Worm (Caenorhabditis elegans) whole organism, young adult: ENCODE measurements around the gene C15H9.4.

Experiments used
- B0019.2 ChIP-seq: fragments of 200-800 bp; sonication (Bioruptor generic); conservative IDR thresholded peaks from 2 replicates; pipeline ENCODE4 v1.3.6; 2022; ENCODE audit warnings: missing genetic modification reagents, missing genetic modification characterization, missing compliant biosample characterization
- F22D6.2 ChIP-seq: sonication (generic microtip); optimal IDR thresholded peaks from 2 replicates; lab custom pipeline; 2016; ENCODE audit warnings: mild to moderate bottlenecking, missing genetic modification characterization, missing compliant biosample characterization
- F39B2.1 ChIP-seq: fragments of 200-800 bp; sonication (Bioruptor generic); IDR thresholded peaks from 2 replicates; pipeline ENCODE4 v1.3.6; 2022; ENCODE audit warnings: missing genetic modification reagents, missing genetic modification characterization, missing compliant biosample characterization
- F52B5.7 ChIP-seq: sonication (generic microtip); optimal IDR thresholded peaks from 2 replicates; lab custom pipeline; 2016; ENCODE audit warnings: mild to moderate bottlenecking, missing genetic modification characterization, missing compliant biosample characterization
- K12H6.12 ChIP-seq: fragments of 200-800 bp; sonication (Bioruptor generic); optimal IDR thresholded peaks from 2 replicates; lab custom pipeline; 2018; ENCODE audit warnings: mild to moderate bottlenecking, missing genetic modification characterization, missing compliant biosample characterization
- T07F8.4 ChIP-seq: sonication (generic microtip); optimal IDR thresholded peaks from 2 replicates; lab custom pipeline; 2016; ENCODE audit warnings: mild to moderate bottlenecking, missing genetic modification characterization, moderate library complexity, missing compliant biosample characterization
- Y53F4B.3 ChIP-seq: fragments of 200-800 bp; sonication (Bioruptor generic); IDR thresholded peaks from 2 replicates; pipeline ENCODE4 v1.3.6; 2022; ENCODE audit warnings: missing genetic modification reagents, missing genetic modification characterization, missing compliant biosample characterization
- Y56A3A.18 ChIP-seq: fragments of 200-800 bp; sonication (Bioruptor generic); IDR thresholded peaks from 2 replicates; pipeline ENCODE4 v1.3.6; 2022; ENCODE audit warnings: missing genetic modification reagents, missing genetic modification characterization, missing compliant biosample characterization
- ZK185.1 ChIP-seq: sonication (generic microtip); optimal IDR thresholded peaks from 2 replicates; lab custom pipeline; 2016; ENCODE audit warnings: mild to moderate bottlenecking, missing genetic modification characterization, missing compliant biosample characterization; ENCODE audit not compliant: poor library complexity, severe bottlenecking
- bed-2 ChIP-seq: fragments of 200-800 bp; sonication (Bioruptor generic); IDR thresholded peaks from 2 replicates; pipeline ENCODE4 v1.3.6; 2022; ENCODE audit warnings: missing genetic modification reagents, missing genetic modification characterization, missing compliant biosample characterization
- cebp-1 ChIP-seq, 2 experiments: fragments of 200-800 bp in 1 of 2; sonication (Bioruptor generic) in 1 of 2; sonication (generic microtip) in 1 of 2; IDR thresholded peaks in 1 of 2; optimal IDR thresholded peaks in 1 of 2; 2 replicates each; pipeline versions ENCODE4 v1.3.6 to Lab custom; 2017 to 2022; ENCODE audit warnings: missing compliant biosample characterization in 2 of 2, missing genetic modification characterization in 2 of 2, mild to moderate bottlenecking in 1 of 2, missing genetic modification reagents in 1 of 2, moderate library complexity in 1 of 2
- chd-7 ChIP-seq: sonication (generic microtip); optimal IDR thresholded peaks from 2 replicates; lab custom pipeline; 2016; ENCODE audit warnings: mild to moderate bottlenecking, missing genetic modification characterization, moderate library complexity, missing compliant biosample characterization
- dox-1 ChIP-seq: fragments of 200-800 bp; sonication (Bioruptor generic); IDR thresholded peaks from 2 replicates; pipeline ENCODE4 v1.3.6; 2022; ENCODE audit warnings: missing genetic modification reagents, missing genetic modification characterization, missing compliant biosample characterization
- dpl-1 ChIP-seq: fragments of 150-350 bp; optimal IDR thresholded peaks from 2 replicates; lab custom pipeline; 2014; ENCODE audit warnings: missing biosample characterization, missing genetic modification reagents, missing genetic modification characterization
- efl-1 ChIP-seq: fragments of 150-350 bp; optimal IDR thresholded peaks from 2 replicates; lab custom pipeline; 2014; ENCODE audit warnings: missing biosample characterization, missing genetic modification reagents, missing genetic modification characterization
- ets-4 ChIP-seq: fragments of 200-800 bp; sonication (Bioruptor generic); optimal IDR thresholded peaks from 2 replicates; lab custom pipeline; 2018; ENCODE audit warnings: mild to moderate bottlenecking, missing genetic modification characterization, missing compliant biosample characterization
- hmg-20 ChIP-seq: fragments of 200-800 bp; sonication (Bioruptor generic); IDR thresholded peaks from 2 replicates; pipeline ENCODE4 v1.3.6; 2022; ENCODE audit warnings: missing genetic modification reagents, missing genetic modification characterization, missing compliant biosample characterization
- hsf-1 ChIP-seq: fragments of 200-800 bp; sonication (Bioruptor generic); IDR thresholded peaks from 2 replicates; pipeline ENCODE4 v1.3.6; 2022; ENCODE audit warnings: missing genetic modification reagents, missing genetic modification characterization, missing compliant biosample characterization
- lir-1 ChIP-seq: fragments of 200-800 bp; sonication (Bioruptor generic); conservative IDR thresholded peaks from 2 replicates; pipeline ENCODE4 v1.3.6; 2022; ENCODE audit warnings: missing genetic modification reagents, missing genetic modification characterization, missing compliant biosample characterization
- lsy-27 ChIP-seq: sonication (generic microtip); optimal IDR thresholded peaks from 2 replicates; lab custom pipeline; 2017; ENCODE audit warnings: missing genetic modification characterization, mild to moderate bottlenecking, missing compliant biosample characterization, antibody characterized with exemption, missing genotype, borderline replicate concordance; ENCODE audit not compliant: insufficient read depth
- madf-10 ChIP-seq: sonication (generic microtip); optimal IDR thresholded peaks from 2 replicates; lab custom pipeline; 2016; ENCODE audit warnings: mild to moderate bottlenecking, missing genetic modification characterization, missing compliant biosample characterization
- mcd-1 ChIP-seq: fragments of 200-800 bp; sonication (Bioruptor generic); IDR thresholded peaks from 2 replicates; pipeline ENCODE4 v1.3.6; 2022; ENCODE audit warnings: missing genetic modification reagents, missing genetic modification characterization, missing compliant biosample characterization
- nfya-2 ChIP-seq: fragments of 200-800 bp; sonication (Bioruptor generic); IDR thresholded peaks from 2 replicates; pipeline ENCODE4 v1.3.6; 2022; ENCODE audit warnings: missing genetic modification reagents, missing genetic modification characterization, missing compliant biosample characterization
- nhr-120 ChIP-seq: fragments of 200-800 bp; sonication (Bioruptor generic); IDR thresholded peaks from 2 replicates; pipeline ENCODE4 v1.3.6; 2022; ENCODE audit warnings: missing genetic modification characterization, missing compliant biosample characterization
- nhr-179 ChIP-seq: sonication (generic microtip); optimal IDR thresholded peaks from 2 replicates; lab custom pipeline; 2016; ENCODE audit warnings: mild to moderate bottlenecking, missing genetic modification characterization, missing compliant biosample characterization
- nhr-27 ChIP-seq: fragments of 200-800 bp; sonication (Bioruptor generic); optimal IDR thresholded peaks from 2 replicates; lab custom pipeline; 2018; ENCODE audit warnings: mild to moderate bottlenecking, missing genetic modification characterization, moderate library complexity, missing compliant biosample characterization
- nhr-80 ChIP-seq: sonication (generic microtip); optimal IDR thresholded peaks from 2 replicates; lab custom pipeline; 2016; ENCODE audit warnings: missing genetic modification characterization, missing compliant biosample characterization
- nhr-90 ChIP-seq: sonication (generic microtip); optimal IDR thresholded peaks from 2 replicates; lab custom pipeline; 2016; ENCODE audit warnings: missing genotype, mild to moderate bottlenecking, missing genetic modification characterization, missing compliant biosample characterization
- pha-4 ChIP-seq: fragments of 150-350 bp; sonication (generic microtip); optimal IDR thresholded peaks from 2 replicates; lab custom pipeline; 2014; ENCODE audit warnings: missing biosample characterization, missing genetic modification reagents, missing genetic modification characterization
- rpc-1 ChIP-seq, 2 experiments: fragments of 150-350 bp in 1 of 2; sonication (generic microtip) in 1 of 2; optimal IDR thresholded peaks; 2 replicates each; lab custom pipeline; 2014 to 2018; ENCODE audit warnings: missing biosample characterization in 1 of 2, missing genetic modification characterization in 1 of 2, missing genetic modification reagents in 1 of 2, missing genotype in 1 of 2
- snpc-1.3 ChIP-seq: sonication (generic microtip); optimal IDR thresholded peaks from 2 replicates; lab custom pipeline; 2017; ENCODE audit warnings: missing genetic modification characterization, mild to moderate bottlenecking, missing compliant biosample characterization, antibody characterized with exemption, moderate library complexity, missing genotype, missing genetic modification reagents; ENCODE audit not compliant: insufficient read depth
- tbp1 ChIP-seq: fragments of 200-800 bp; sonication (Bioruptor generic); optimal IDR thresholded peaks from 2 replicates; lab custom pipeline; 2018; ENCODE audit warnings: mild to moderate bottlenecking, missing genetic modification characterization, missing compliant biosample characterization
- unc-130 ChIP-seq: sonication (generic microtip); optimal IDR thresholded peaks from 2 replicates; lab custom pipeline; 2016; ENCODE audit warnings: missing genetic modification reagents, missing genetic modification characterization, missing compliant biosample characterization
- ztf-3 ChIP-seq: fragments of 200-800 bp; sonication (Bioruptor generic); optimal IDR thresholded peaks from 2 replicates; lab custom pipeline; 2018; ENCODE audit warnings: mild to moderate bottlenecking, missing genetic modification characterization, missing compliant biosample characterization

Gene C15H9.4

DNA sequence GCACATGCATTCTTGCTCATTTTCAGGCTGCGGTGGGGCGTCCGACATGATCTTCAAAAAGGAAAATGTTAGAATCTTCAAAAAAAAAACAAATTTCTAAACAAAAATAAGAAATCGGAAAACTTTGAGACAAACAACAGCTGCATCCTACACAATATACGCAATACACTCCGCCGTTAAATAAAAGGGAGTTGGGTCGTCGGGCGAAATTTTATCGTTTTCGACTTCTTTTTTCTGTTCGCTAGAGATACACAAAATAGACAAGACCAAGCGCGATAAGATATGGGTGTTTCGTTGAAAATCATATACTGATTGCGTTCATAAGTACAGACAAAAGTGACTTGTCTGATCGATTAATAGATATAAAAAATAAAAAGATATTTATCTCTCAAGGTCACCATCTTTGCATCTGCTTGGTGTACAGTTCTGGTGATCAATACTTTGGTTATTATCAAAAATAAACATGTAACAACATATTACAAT, 11.9 kb downstream of the C15H9.4 start, which contains the start of gene kynu-1:
Gene kynu-1 (minus strand): TSS at position 51 of the 483 bp plus-strand sequence.
- TF ChIP-seq snpc-1.3: no peak
- peak; percentile 45 for TF ChIP-seq nhr-80 (tag; lab: Kevin White, UChicago)

DNA sequence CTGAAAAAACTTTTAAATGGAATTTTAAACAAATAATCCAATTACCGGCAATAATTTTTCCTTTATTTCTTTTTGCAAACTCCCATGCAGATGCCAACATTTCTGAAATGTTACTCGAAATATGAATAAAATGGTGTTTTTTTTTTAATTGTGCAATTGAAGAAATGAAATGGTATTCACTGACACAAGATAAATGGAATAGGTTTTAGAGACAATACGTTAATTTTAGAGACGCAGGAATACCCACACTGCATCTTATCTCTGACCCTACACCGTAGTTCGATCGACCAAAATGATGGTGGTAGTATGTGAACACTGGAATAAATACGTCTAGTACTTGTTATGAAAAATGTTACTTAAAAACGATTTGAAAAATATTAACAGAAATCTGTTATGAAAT, 15.4 kb downstream of the C15H9.4 start, which contains the start of gene prx-3:
Gene prx-3 (minus strand): TSS at position 101 of the 400 bp plus-strand sequence.
- TF ChIP-seq lir-1 (GFP tag; lab: Robert Waterston, UW) (no peak), ets-4 (GFP tag; lab: Kevin White, UChicago) (no peak), unc-130 (no peak), T07F8.4 (tag; lab: Kevin White, UChicago) (no peak), Y56A3A.18 (GFP tag; lab: Robert Waterston, UW) (no peak), hmg-20 (no peak), Y53F4B.3 (no peak), ztf-3 (GFP tag; lab: Kevin White, UChicago) (no peak), B0019.2 (GFP tag; lab: Robert Waterston, UW) (no peak), chd-7 (tag; lab: Kevin White, UChicago) (no peak), pha-4 (tag; lab: Kevin White, UChicago) (no peak), F52B5.7 (tag; lab: Kevin White, UChicago) (no peak), mcd-1 (GFP tag; lab: Robert Waterston, UW) (no peak), ZK185.1 (no peak), cebp-1 (GFP tag; IDR thresholded peaks at IDR 0.05; lab: Robert Waterston, UW) (no peak), cebp-1 (tag; optimal IDR thresholded peaks at IDR 0.05; lab: Kevin White, UChicago) (no peak), dox-1 (GFP tag; lab: Robert Waterston, UW) (no peak), F39B2.1 (GFP tag; lab: Robert Waterston, UW) (no peak), efl-1 (GFP tag; lab: Kevin White, UChicago) (no peak), F22D6.2 (tag; lab: Kevin White, UChicago) (no peak), madf-10 (tag; lab: Kevin White, UChicago) (no peak)

DNA sequence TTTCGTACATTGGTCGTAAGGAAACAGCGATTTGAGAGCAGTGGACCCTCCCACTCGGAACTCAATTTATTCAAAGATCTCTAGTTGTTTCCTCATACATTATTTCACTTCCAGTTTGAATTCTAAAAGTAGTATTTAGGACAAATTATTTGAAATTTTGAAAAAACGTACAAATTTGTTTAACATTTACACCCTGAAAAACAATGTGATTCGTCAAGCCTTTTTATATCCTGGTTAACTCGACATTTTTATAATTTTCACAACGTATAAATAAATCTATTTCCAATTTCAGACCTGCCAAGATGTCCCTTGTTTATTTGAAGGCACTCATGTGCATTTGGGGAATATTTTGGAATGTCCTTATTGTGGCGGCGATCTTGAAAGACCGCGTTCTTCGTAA, 18.1 kb downstream of the C15H9.4 start, which contains the start of gene C15H9.3:
Gene C15H9.3 (plus strand): TSS at position 301 of the 400 bp plus-strand sequence.
- TF ChIP-seq hsf-1: no peak
- TF ChIP-seq nhr-27 (tag; lab: Kevin White, UChicago): no peak
- TF ChIP-seq lsy-27 (tag; lab: Kevin White, UChicago): no peak
- TF ChIP-seq nhr-179 (tag; lab: Kevin White, UChicago): no peak
- TF ChIP-seq bed-2 (GFP tag; lab: Robert Waterston, UW): no peak
- no peak for TF ChIP-seq dpl-1
- TF ChIP-seq nhr-120 (GFP tag; lab: Robert Waterston, UW): no peak
- TF ChIP-seq K12H6.12: no peak
- TF ChIP-seq nhr-90 (tag; lab: Kevin White, UChicago): no peak
- no peak for TF ChIP-seq tbp1 (GFP tag; lab: Kevin White, UChicago)
- TF ChIP-seq nfya-2 (GFP tag; lab: Robert Waterston, UW): no peak
- TF ChIP-seq rpc-1 (optimal IDR thresholded peaks at IDR 0.05; lab: Kevin White, UChicago): no peak
- no peak for TF ChIP-seq rpc-1 (tag; optimal IDR thresholded peaks at IDR 0.05; lab: Kevin White, UChicago)
